Worm (Caenorhabditis elegans): ENCODE measurements around the gene rbm-17.

Gene rbm-17

DNA sequence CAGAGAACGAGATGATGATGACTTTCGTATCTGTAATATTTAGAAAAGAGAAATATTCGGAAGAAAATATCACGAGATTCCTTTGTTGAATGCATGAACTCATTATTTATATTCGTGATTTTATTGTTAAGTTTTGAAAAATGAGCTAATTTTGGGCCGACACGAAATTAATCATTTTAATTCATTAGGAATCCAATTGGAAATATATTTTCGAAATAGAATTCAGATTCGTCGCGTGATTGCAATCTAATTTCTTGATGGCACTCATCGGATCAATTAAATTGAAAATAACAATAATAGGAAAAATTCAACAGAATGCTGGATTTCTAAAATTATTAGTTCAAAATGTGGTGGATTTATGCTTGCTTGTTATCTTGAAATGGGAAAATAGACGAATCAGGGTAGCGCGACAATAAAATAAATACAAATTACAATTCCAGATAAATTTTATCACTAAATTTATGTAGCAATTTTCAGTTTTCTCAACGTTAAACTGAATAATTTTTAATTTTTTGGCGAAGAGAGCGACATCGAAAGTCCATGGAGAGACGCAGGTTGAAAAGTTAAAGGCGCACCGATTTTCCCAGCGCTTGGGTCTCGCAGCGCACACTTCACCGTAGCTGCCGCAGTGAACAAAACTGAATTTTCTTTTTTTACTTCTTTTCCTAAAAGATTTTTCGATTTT is 36.3 kb upstream of the rbm-17 start (continued):
- peak; percentile 52 for TF ChIP-seq snpc-4 (tag; optimal IDR thresholded peaks at IDR 0.05)
- TF ChIP-seq lsy-2 (tag; optimal IDR thresholded peaks at IDR 0.05) = peak; percentile 79 to 97
- peak; percentile 75 for TF ChIP-seq swsn-7 (tag; optimal IDR thresholded peaks at IDR 0.05)
- peak; percentile 46 for TF ChIP-seq dsc-1 (tag; optimal IDR thresholded peaks at IDR 0.05)
- no peak for TF ChIP-seq mab-9 (GFP tag; IDR thresholded peaks at IDR 0.05)
- no peak for TF ChIP-seq nhr-12 (tag; optimal IDR thresholded peaks at IDR 0.05)
- peak; percentile 82 for TF ChIP-seq nhr-71 (tag; optimal IDR thresholded peaks at IDR 0.05)
- no peak for TF ChIP-seq nhr-84 (tag; optimal IDR thresholded peaks at IDR 0.05)
- TF ChIP-seq ztf-11 (tag; optimal IDR thresholded peaks at IDR 0.05) = peak in 1 of 2 experiments; percentile 21
- TF ChIP-seq tlp-1 (tag; optimal IDR thresholded peaks at IDR 0.05) = no peak
- TF ChIP-seq fos-1 (tag; optimal IDR thresholded peaks at IDR 0.05) = peak; percentile 23
- TF ChIP-seq fkh-8 (tag; optimal IDR thresholded peaks at IDR 0.05) = peak; percentile 72
- TF ChIP-seq pqm-1 (tag; optimal IDR thresholded peaks at IDR 0.05) = no peak

ce11 chrIV:11602498-11603068 is 35.5 kb upstream of the rbm-17 start, which contains the start of gene rps-11:
Gene rps-11 (plus strand): TSS chrIV:11602641.
- TF ChIP-seq ceh-90 (tag; optimal IDR thresholded peaks at IDR 0.05) = no peak
- no peak for TF ChIP-seq efl-1 (optimal IDR thresholded peaks at IDR 0.05)
- TF ChIP-seq efl-1 (GFP tag; optimal IDR thresholded peaks at IDR 0.05 in 1 of 2) = peak in 1 of 2 experiments; percentile 91
- TF ChIP-seq Y116A8C.19 (tag; optimal IDR thresholded peaks at IDR 0.05; ENCODE audit: borderline replicate concordance) = no peak
- no peak for TF ChIP-seq hpl-2 (GFP tag; optimal IDR thresholded peaks at IDR 0.05)
- no peak for TF ChIP-seq lin-15B (tag; optimal IDR thresholded peaks at IDR 0.05)

DNA sequence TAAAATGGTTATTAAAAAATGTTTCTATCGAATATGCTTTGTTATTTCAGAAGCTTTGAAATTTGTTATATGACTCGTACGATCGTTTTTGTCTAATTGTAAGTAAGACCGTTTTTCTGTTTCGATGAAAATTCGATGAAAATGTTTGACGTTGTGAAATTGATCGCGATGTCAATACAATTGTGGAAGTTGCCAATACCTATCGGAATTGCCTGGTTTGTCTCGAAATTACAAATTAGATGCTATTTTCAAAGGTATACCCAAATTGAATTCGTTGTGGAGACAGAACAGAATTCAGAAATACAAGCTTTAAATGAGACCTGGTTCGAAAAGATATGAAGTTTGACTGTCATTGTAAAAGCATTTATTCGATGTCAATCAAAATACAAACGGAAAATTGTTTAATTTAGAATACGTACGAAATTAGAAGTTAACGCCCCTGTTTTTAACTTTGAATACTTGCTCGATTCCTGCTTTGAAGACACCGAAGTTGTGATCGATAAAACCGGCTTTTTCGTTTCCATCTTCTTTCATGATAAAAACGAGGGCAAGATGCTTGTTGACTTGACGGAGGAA is 34.8 kb upstream of the rbm-17 start:
- no peak for TF ChIP-seq nhr-47 (tag; optimal IDR thresholded peaks at IDR 0.05)
- TF ChIP-seq ceh-63 (GFP tag; optimal IDR thresholded peaks at IDR 0.05) = no peak
- peak; percentile 1 for TF ChIP-seq nhr-85 (tag)
- peak in 1 of 2 experiments; percentile 22 for TF ChIP-seq lsy-2 (tag; optimal IDR thresholded peaks at IDR 0.05)
- peak; percentile 13 for TF ChIP-seq ama-1 (optimal IDR thresholded peaks at IDR 0.05)

- peak; percentile 38 for TF ChIP-seq mep-1 (tag; optimal IDR thresholded peaks at IDR 0.05)
- TF ChIP-seq fkh-8 (tag; optimal IDR thresholded peaks at IDR 0.05) = peak; percentile 22
- TF ChIP-seq zip-4 (GFP tag; optimal IDR thresholded peaks at IDR 0.05) = no peak
- TF ChIP-seq efl-1 (optimal IDR thresholded peaks at IDR 0.05) = peak; percentile 28 to 48
- peak; percentile 53 to 92 for TF ChIP-seq efl-1 (GFP tag; optimal IDR thresholded peaks at IDR 0.05 in 1 of 2)
- TF ChIP-seq unc-130 (tag; optimal IDR thresholded peaks at IDR 0.05) = peak; percentile 61
- no peak for TF ChIP-seq unc-98 (GFP tag; IDR thresholded peaks at IDR 0.05)
- no peak for TF ChIP-seq nhr-84 (tag; optimal IDR thresholded peaks at IDR 0.05)
- no peak for TF ChIP-seq sox-4 (tag; optimal IDR thresholded peaks at IDR 0.05)
- TF ChIP-seq nhr-11 (tag; optimal IDR thresholded peaks at IDR 0.05) = no peak
- peak; percentile 51 for TF ChIP-seq nhr-90 (tag; optimal IDR thresholded peaks at IDR 0.05; ENCODE audit: poor library complexity)
- no peak for TF ChIP-seq aha-1 (tag; optimal IDR thresholded peaks at IDR 0.05)
- TF ChIP-seq nhr-20 (tag; optimal IDR thresholded peaks at IDR 0.05) = peak; percentile 47
- no peak for TF ChIP-seq jun-1 (tag; optimal IDR thresholded peaks at IDR 0.05)
- TF ChIP-seq zag-1 (tag; optimal IDR thresholded peaks at IDR 0.05) = no peak
- TF ChIP-seq ces-1 (GFP tag; optimal IDR thresholded peaks at IDR 0.05) = no peak
- TF ChIP-seq mab-9 (GFP tag; IDR thresholded peaks at IDR 0.05) = no peak
- TF ChIP-seq Y116A8C.19 (tag; optimal IDR thresholded peaks at IDR 0.05; ENCODE audit: borderline replicate concordance) = no peak
- peak; percentile 41 for TF ChIP-seq nhr-47 (tag; optimal IDR thresholded peaks at IDR 0.05)
- no peak for TF ChIP-seq ceh-90 (tag; optimal IDR thresholded peaks at IDR 0.05)
- peak; percentile 30 for TF ChIP-seq nhr-19 (GFP tag; conservative IDR thresholded peaks at IDR 0.05)
- TF ChIP-seq lin-14 (GFP tag; optimal IDR thresholded peaks at IDR 0.05) = peak; percentile 55
- no peak for TF ChIP-seq lin-13 (GFP tag; optimal IDR thresholded peaks at IDR 0.05)
- TF ChIP-seq xbp-1 (tag; optimal IDR thresholded peaks at IDR 0.05) = peak; percentile 42
- no peak for TF ChIP-seq ama-1 (optimal IDR thresholded peaks at IDR 0.05)
- TF ChIP-seq ceh-63 (GFP tag; optimal IDR thresholded peaks at IDR 0.05) = no peak
- TF ChIP-seq ceh-88 (GFP tag; IDR thresholded peaks at IDR 0.05) = no peak
- TF ChIP-seq efl-3 (GFP tag; optimal IDR thresholded peaks at IDR 0.05) = no peak
- no peak for TF ChIP-seq F16B12.6 (tag; optimal IDR thresholded peaks at IDR 0.05)
- no peak for TF ChIP-seq elt-2 (tag; optimal IDR thresholded peaks at IDR 0.05)
- no peak for TF ChIP-seq ceh-8 (GFP tag; optimal IDR thresholded peaks at IDR 0.05)
- no peak for TF ChIP-seq alr-1 (tag; optimal IDR thresholded peaks at IDR 0.05; ENCODE audit: borderline replicate concordance)
Measured at ce11 chrIV:11604909-11605308, 33.2 kb upstream of the rbm-17 start, which contains the start of the genes ragc-1 and Y24F12A.1. Gene ragc-1 (minus strand): TSS chrIV:11604933. Gene Y24F12A.1 (plus strand): TSS chrIV:11605254.
